Worm (Caenorhabditis elegans) whole organism, L2 larva: ENCODE measurements around the gene F26D2.16.

Source experiments
- R02D3.7 ChIP-seq: fragments of 150-350 bp; optimal IDR thresholded peaks from 2 replicates; lab custom pipeline; 2014; ENCODE audit warnings: missing biosample characterization, missing genetic modification characterization
- aly-2 ChIP-seq: fragments of 150-350 bp; optimal IDR thresholded peaks from 2 replicates; lab custom pipeline; 2014; ENCODE audit warnings: missing biosample characterization, missing genetic modification characterization
- ama-1 ChIP-seq: fragments of 150-350 bp; optimal IDR thresholded peaks from 2 replicates; lab custom pipeline; 2018; ENCODE audit warnings: inconsistent platforms
- ceh-82 ChIP-seq: fragments of 150-350 bp; optimal IDR thresholded peaks from 2 replicates; lab custom pipeline; 2014; ENCODE audit warnings: missing biosample characterization, missing genetic modification characterization
- lin-13 ChIP-seq: fragments of 150-350 bp; optimal IDR thresholded peaks from 2 replicates; lab custom pipeline; 2014; ENCODE audit warnings: missing biosample characterization, missing genetic modification reagents, missing genetic modification characterization
- lin-39 ChIP-seq: fragments of 150-350 bp; optimal IDR thresholded peaks from 2 replicates; lab custom pipeline; 2014; ENCODE audit warnings: missing biosample characterization, missing genetic modification reagents, missing genetic modification characterization
- nhr-11 ChIP-seq: fragments of 150-350 bp; optimal IDR thresholded peaks from 2 replicates; lab custom pipeline; 2014; ENCODE audit warnings: missing biosample characterization, missing genetic modification characterization
- nhr-12 ChIP-seq: fragments of 150-350 bp; optimal IDR thresholded peaks from 2 replicates; lab custom pipeline; 2014; ENCODE audit warnings: missing biosample characterization, missing genetic modification characterization
- nhr-23 ChIP-seq: fragments of 150-350 bp; optimal IDR thresholded peaks from 2 replicates; lab custom pipeline; 2014; ENCODE audit warnings: missing biosample characterization, missing genetic modification reagents, missing genetic modification characterization
- unc-39 ChIP-seq: fragments of 150-350 bp; optimal IDR thresholded peaks from 2 replicates; lab custom pipeline; 2014; ENCODE audit warnings: missing biosample characterization, missing genetic modification characterization
- zag-1 ChIP-seq: fragments of 150-350 bp; optimal IDR thresholded peaks from 2 replicates; lab custom pipeline; 2014; ENCODE audit warnings: missing biosample characterization, missing genetic modification characterization
- ztf-4 ChIP-seq: fragments of 150-350 bp; optimal IDR thresholded peaks from 2 replicates; lab custom pipeline; 2014; ENCODE audit warnings: missing biosample characterization, missing genetic modification characterization

DNA sequence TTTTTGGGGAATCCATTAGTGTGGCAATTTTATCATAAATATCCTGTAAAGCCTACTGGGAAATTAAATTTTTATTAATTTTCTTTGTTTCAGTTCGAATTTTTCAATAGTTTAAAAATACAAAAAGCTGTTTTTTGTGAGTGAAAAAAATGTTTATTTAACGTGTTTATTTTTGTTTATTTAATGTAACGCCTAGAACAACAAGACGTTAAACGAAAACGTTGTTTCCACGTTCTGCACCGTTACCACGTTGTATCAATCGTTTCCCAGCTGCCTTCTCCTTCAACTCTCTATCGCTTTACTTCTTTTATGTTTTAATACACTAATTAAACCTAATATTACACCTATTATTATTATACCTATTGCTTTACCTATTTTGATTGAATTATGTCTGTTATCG lies 28.1 kb upstream of the F26D2.16 start, which contains the start of gene T08G3.13:
- TF ChIP-seq aly-2 (tag; lab: Kevin White, UChicago) (no peak), zag-1 (no peak), ama-1 (lab: Kevin White, UChicago) (no peak), nhr-12 (no peak), R02D3.7 (tag; lab: Kevin White, UChicago) (no peak), nhr-23 (tag; lab: Kevin White, UChicago) (no peak), nhr-11 (no peak), lin-13 (GFP tag; lab: Kevin White, UChicago) (no peak), lin-39 (no peak), ztf-4 (no peak), ceh-82 (tag; lab: Kevin White, UChicago) (no peak), unc-39 (tag; lab: Kevin White, UChicago) (no peak)
